Fruit fly (Drosophila melanogaster) whole organism, embryonic: Measurements from ENCODE around the gene prt.

ENCODE experiments used
- Aef1 ChIP-seq: fragments of 200-800 bp; sonication (Bioruptor generic); IDR thresholded peaks from 3 replicates; pipeline ENCODE4 v1.3.6; 2022; ENCODE audit warnings: missing biosample characterization, missing genetic modification characterization
- B-H1 ChIP-seq: fragments of 200-800 bp; sonication (Bioruptor generic); IDR thresholded peaks from 3 replicates; pipeline ENCODE4 v1.3.6; 2022; ENCODE audit warnings: missing biosample characterization, missing genetic modification characterization
- CG11085 ChIP-seq: fragments of 200-800 bp; sonication (Bioruptor generic); IDR thresholded peaks from 2 replicates; pipeline ENCODE4 v1.3.6; 2022; ENCODE audit warnings: missing biosample characterization, missing genetic modification characterization
- CG11504 ChIP-seq: fragments of 200-800 bp; sonication (Bioruptor generic); optimal IDR thresholded peaks from 3 replicates; lab custom pipeline; 2019; ENCODE audit warnings: missing biosample characterization, mild to moderate bottlenecking, missing genetic modification characterization, moderate library complexity
- CG12155 ChIP-seq: fragments of 200-800 bp; sonication (Bioruptor generic); optimal IDR thresholded peaks from 3 replicates; lab custom pipeline; 2016; ENCODE audit warnings: missing biosample characterization, missing genetic modification characterization
- CG12659 ChIP-seq: fragments of 200-800 bp; sonication (Bioruptor generic); optimal IDR thresholded peaks from 3 replicates; lab custom pipeline; 2017; ENCODE audit warnings: mild to moderate bottlenecking, missing biosample characterization, missing genetic modification reagents, missing genetic modification characterization
- CG13624 ChIP-seq: fragments of 200-800 bp; sonication (Bioruptor generic); optimal IDR thresholded peaks from 2 replicates; lab custom pipeline; 2016; ENCODE audit warnings: missing biosample characterization, missing genetic modification characterization
- CG14710 ChIP-seq: fragments of 200-800 bp; sonication (Bioruptor generic); optimal IDR thresholded peaks from 3 replicates; lab custom pipeline; 2019; ENCODE audit warnings: missing biosample characterization, mild to moderate bottlenecking, missing genetic modification characterization, moderate library complexity
- CG1529 ChIP-seq: fragments of 200-800 bp; sonication (Bioruptor generic); optimal IDR thresholded peaks from 3 replicates; lab custom pipeline; 2018; ENCODE audit warnings: missing biosample characterization, missing genetic modification characterization
- CG15514 ChIP-seq: fragments of 200-800 bp; sonication (Bioruptor generic); optimal IDR thresholded peaks from 3 replicates; lab custom pipeline; 2017; ENCODE audit warnings: missing biosample characterization, missing genetic modification characterization, mild to moderate bottlenecking, moderate library complexity, missing genetic modification reagents
- CG17186 ChIP-seq: fragments of 200-800 bp; sonication (Bioruptor generic); optimal IDR thresholded peaks from 3 replicates; lab custom pipeline; 2017; ENCODE audit warnings: missing biosample characterization, missing genetic modification reagents, missing genetic modification characterization
- CG17568 ChIP-seq: fragments of 200-800 bp; sonication (Bioruptor generic); optimal IDR thresholded peaks from 2 replicates; lab custom pipeline; 2018; ENCODE audit warnings: missing biosample characterization, mild to moderate bottlenecking, missing genetic modification characterization, moderate library complexity
- CG17829 ChIP-seq: fragments of 200-800 bp; optimal IDR thresholded peaks from 2 replicates; lab custom pipeline; 2019; ENCODE audit warnings: missing biosample characterization, mild to moderate bottlenecking, missing genetic modification characterization, moderate library complexity
- CG2116 ChIP-seq: fragments of 200-800 bp; sonication (Bioruptor generic); optimal IDR thresholded peaks from 3 replicates; lab custom pipeline; 2018; ENCODE audit warnings: missing biosample characterization, mild to moderate bottlenecking, missing genetic modification characterization
- CG42726 ChIP-seq: fragments of 200-800 bp; sonication (Bioruptor generic); IDR thresholded peaks from 2 replicates; pipeline ENCODE4 v1.3.6; 2022; ENCODE audit warnings: missing biosample characterization, missing genetic modification characterization; ENCODE audit not compliant: partially characterized antibody
- CG4707 ChIP-seq: fragments of 200-800 bp; sonication (Bioruptor generic); optimal IDR thresholded peaks from 2 replicates; lab custom pipeline; 2018; ENCODE audit warnings: missing biosample characterization, mild to moderate bottlenecking, missing genetic modification characterization, moderate library complexity
- CG5953 ChIP-seq: fragments of 200-800 bp; sonication (Bioruptor generic); IDR thresholded peaks from 2 replicates; pipeline ENCODE4 v1.3.6; 2022; ENCODE audit warnings: missing biosample characterization, missing genetic modification characterization
- CG6175 ChIP-seq: fragments of 200-800 bp; sonication (Bioruptor generic); IDR thresholded peaks from 3 replicates; pipeline ENCODE4 v1.3.6; 2022; ENCODE audit warnings: missing biosample characterization, missing genetic modification characterization
- Dad ChIP-seq: fragments of 200-800 bp; sonication (Bioruptor generic); optimal IDR thresholded peaks from 3 replicates; lab custom pipeline; 2016; ENCODE audit warnings: missing biosample characterization, missing genetic modification characterization
- Doc2 ChIP-seq: fragments of 200-800 bp; sonication (Bioruptor generic); IDR thresholded peaks from 2 replicates; pipeline ENCODE4 v1.3.6; 2022; ENCODE audit warnings: missing biosample characterization, missing genetic modification characterization
- Hey ChIP-seq: fragments of 200-800 bp; sonication (Bioruptor generic); optimal IDR thresholded peaks from 3 replicates; lab custom pipeline; 2018; ENCODE audit warnings: missing biosample characterization, mild to moderate bottlenecking, missing genetic modification characterization
- Hmr ChIP-seq: fragments of 200-800 bp; sonication (Bioruptor generic); optimal IDR thresholded peaks from 3 replicates; lab custom pipeline; 2017; ENCODE audit warnings: mild to moderate bottlenecking, missing biosample characterization, missing genetic modification reagents, missing genetic modification characterization
- Hmx ChIP-seq: fragments of 200-800 bp; sonication (Bioruptor generic); optimal IDR thresholded peaks from 2 replicates; lab custom pipeline; 2016; ENCODE audit warnings: missing biosample characterization, missing genetic modification characterization
- Lpt ChIP-seq: fragments of >200 bp; optimal IDR thresholded peaks from 2 replicates; lab custom pipeline; 2018; ENCODE audit warnings: missing biosample characterization, missing genetic modification characterization
- Mes4 ChIP-seq: fragments of 200-800 bp; sonication (Bioruptor generic); optimal IDR thresholded peaks from 2 replicates; lab custom pipeline; 2016; ENCODE audit warnings: missing biosample characterization, missing genetic modification characterization
- Stat92E ChIP-seq, 3 experiments: fragments of >200 bp in 2 of 3; fragments of 200-800 bp in 1 of 3; sonication (Bioruptor generic) in 1 of 3; optimal IDR thresholded peaks; 2 replicates each; lab custom pipeline; 2017 to 2019; ENCODE audit warnings: missing biosample characterization in 3 of 3, missing genetic modification characterization in 3 of 3, mild to moderate bottlenecking in 1 of 3, moderate library complexity in 1 of 3
- br ChIP-seq: fragments of >200 bp; optimal IDR thresholded peaks from 2 replicates; lab custom pipeline; 2017
- chm ChIP-seq: fragments of 200-800 bp; sonication (Bioruptor generic); IDR thresholded peaks from 2 replicates; pipeline ENCODE4 v1.3.6; 2022; ENCODE audit warnings: missing biosample characterization, missing genetic modification characterization
- croc ChIP-seq: fragments of 200-800 bp; sonication (Bioruptor generic); conservative IDR thresholded peaks from 3 replicates; pipeline ENCODE4 v1.3.6; 2022; ENCODE audit warnings: missing biosample characterization, missing genetic modification characterization
- dmrt11E ChIP-seq: fragments of 200-800 bp; sonication (Bioruptor generic); optimal IDR thresholded peaks from 3 replicates; lab custom pipeline; 2018; ENCODE audit warnings: missing biosample characterization, mild to moderate bottlenecking, missing genetic modification characterization, moderate library complexity
- gce ChIP-seq: fragments of 200-800 bp; sonication (Bioruptor generic); IDR thresholded peaks from 3 replicates; pipeline ENCODE4 v1.3.6; 2022; ENCODE audit warnings: missing biosample characterization, missing genetic modification characterization
- grn ChIP-seq: fragments of 200-800 bp; sonication (Bioruptor generic); optimal IDR thresholded peaks from 3 replicates; lab custom pipeline; 2017; ENCODE audit warnings: missing biosample characterization, missing genetic modification characterization
- gt ChIP-seq: fragments of 200-800 bp; sonication (Bioruptor generic); IDR thresholded peaks from 2 replicates; pipeline ENCODE4 v1.3.6; 2022; ENCODE audit warnings: missing biosample characterization, missing genetic modification characterization
- hkb ChIP-seq, 2 experiments: fragments of 200-800 bp in 1 of 2; fragments of >200 bp in 1 of 2; sonication (Bioruptor generic) in 1 of 2; IDR thresholded peaks in 1 of 2; optimal IDR thresholded peaks in 1 of 2; 2 replicates each; pipeline versions ENCODE4 v1.3.6 to Lab custom; 2017 to 2022; ENCODE audit warnings: missing biosample characterization in 1 of 2, missing genetic modification characterization in 1 of 2
- jigr1 ChIP-seq: fragments of 200-800 bp; sonication (Bioruptor generic); IDR thresholded peaks from 3 replicates; pipeline ENCODE4 v1.3.6; 2022; ENCODE audit warnings: missing biosample characterization, missing genetic modification characterization
- kay ChIP-seq: fragments of 200-800 bp; sonication (Bioruptor generic); optimal IDR thresholded peaks from 2 replicates; lab custom pipeline; 2016; ENCODE audit warnings: missing biosample characterization, missing genetic modification characterization
- lbe ChIP-seq: fragments of 200-800 bp; sonication (Bioruptor generic); optimal IDR thresholded peaks from 2 replicates; lab custom pipeline; 2016; ENCODE audit warnings: missing biosample characterization, mild to moderate bottlenecking, missing genetic modification characterization
- mirr ChIP-seq: fragments of 200-800 bp; sonication (Bioruptor generic); optimal IDR thresholded peaks from 3 replicates; lab custom pipeline; 2018; ENCODE audit warnings: missing biosample characterization, mild to moderate bottlenecking, missing genetic modification characterization
- odd ChIP-seq: fragments of 200-800 bp; sonication (Bioruptor generic); optimal IDR thresholded peaks from 2 replicates; lab custom pipeline; 2017; ENCODE audit warnings: missing biosample characterization, mild to moderate bottlenecking, missing genetic modification characterization
- otp ChIP-seq: fragments of 200-800 bp; sonication (Bioruptor generic); IDR thresholded peaks from 3 replicates; pipeline ENCODE4, ENCODE4 v1.3.6; 2022; ENCODE audit warnings: missing biosample characterization, missing genetic modification characterization
- p53 ChIP-seq: fragments of 200-800 bp; sonication (Bioruptor generic); optimal IDR thresholded peaks from 2 replicates; lab custom pipeline; 2016; ENCODE audit warnings: missing biosample characterization, missing genetic modification characterization
- pan ChIP-seq, 4 experiments: fragments of >200 bp in 3 of 4; fragments of 200-800 bp in 1 of 4; sonication (Bioruptor generic) in 1 of 4; optimal IDR thresholded peaks in 3 of 4; IDR thresholded peaks in 1 of 4; 2 replicates each; pipeline versions ENCODE4 v1.3.6 to Lab custom; 2017 to 2022; ENCODE audit warnings: missing biosample characterization in 2 of 4, missing genetic modification characterization in 2 of 4, mixed read lengths in 1 of 4
- sima ChIP-seq: fragments of 200-800 bp; sonication (Bioruptor generic); optimal IDR thresholded peaks from 2 replicates; lab custom pipeline; 2016; ENCODE audit warnings: missing biosample characterization, missing genetic modification characterization
- stc ChIP-seq: fragments of 200-800 bp; sonication (Bioruptor generic); IDR thresholded peaks from 2 replicates; pipeline ENCODE4 v1.3.6; 2022; ENCODE audit warnings: missing biosample characterization, missing genetic modification characterization
- tin ChIP-seq: fragments of 200-800 bp; sonication (Bioruptor generic); optimal IDR thresholded peaks from 3 replicates; lab custom pipeline; 2016; ENCODE audit warnings: missing biosample characterization, missing genetic modification characterization
- ttk ChIP-seq: fragments of 200-800 bp; sonication (Bioruptor generic); IDR thresholded peaks from 2 replicates; pipeline ENCODE4 v2.1.2; 2022; ENCODE audit warnings: missing biosample characterization, missing genetic modification characterization
- unc-4 ChIP-seq: fragments of 200-800 bp; sonication (Bioruptor generic); IDR thresholded peaks from 2 replicates; pipeline ENCODE4 v1.3.6; 2022; ENCODE audit warnings: missing biosample characterization, missing genetic modification characterization; ENCODE audit not compliant: partially characterized antibody

Gene prt

dm6 chr3R:23657357-23658318, 41.2 kb downstream of the prt start (continued):
- peak; percentile 76 for TF ChIP-seq mirr (GFP tag; lab: Kevin White, UChicago)
- peak; percentile 86 for TF ChIP-seq odd (GFP tag; lab: Kevin White, UChicago)
- no peak for TF ChIP-seq CG11085 (GFP tag; lab: Robert Waterston, UW)
- TF ChIP-seq CG17186 (GFP tag; lab: Kevin White, UChicago) = peak; percentile 41
- peak; percentile 83 for TF ChIP-seq Mes4 (GFP tag; lab: Kevin White, UChicago)
- TF ChIP-seq lbe (GFP tag; lab: Kevin White, UChicago) = no peak
- TF ChIP-seq Doc2 (GFP tag; lab: Robert Waterston, UW) = no peak
- TF ChIP-seq CG6175 (GFP tag; lab: Robert Waterston, UW) = no peak
- TF ChIP-seq Dad (GFP tag; lab: Kevin White, UChicago) = no peak
- TF ChIP-seq chm = peak; percentile 86; the same call in 1 of the 2 replicates
- TF ChIP-seq CG17568 = peak; percentile 86
- TF ChIP-seq br = no peak
- TF ChIP-seq grn (GFP tag; lab: Kevin White, UChicago) = peak; percentile 43
- TF ChIP-seq tin = no peak
- no peak for TF ChIP-seq CG5953 (GFP tag; lab: Robert Waterston, UW)
- TF ChIP-seq Aef1 (GFP tag; lab: Robert Waterston, UW) = no peak
- TF ChIP-seq kay = no peak
- TF ChIP-seq jigr1 (GFP tag; lab: Robert Waterston, UW) = no peak
- no peak for TF ChIP-seq ttk (GFP tag; lab: Robert Waterston, UW)
- TF ChIP-seq pan (optimal IDR thresholded peaks at IDR 0.05; lab: Kevin White, UChicago) = no peak
- peak in 1 of 2 experiments; percentile 43 for TF ChIP-seq pan (GFP tag; optimal IDR thresholded peaks at IDR 0.05 in 1 of 2, IDR thresholded peaks at IDR 0.05 in 1 of 2)
- TF ChIP-seq CG12155 (GFP tag; lab: Kevin White, UChicago) = no peak
- no peak for TF ChIP-seq Lpt (GFP tag; lab: Kevin White, UChicago)
- 0 out of 3 replicates have a peak, but pooled peaks have one; percentile 54 for TF ChIP-seq gce (GFP tag; lab: Robert Waterston, UW)
- TF ChIP-seq unc-4 (GFP tag; lab: Robert Waterston, UW) = no peak
- peak; percentile 29 for TF ChIP-seq stc (GFP tag; lab: Robert Waterston, UW)
- TF ChIP-seq otp (GFP tag; lab: Robert Waterston, UW) = peak; percentile 65; the same call in 1 of the 3 replicates
- peak; percentile 66 for TF ChIP-seq CG4707 (GFP tag; lab: Kevin White, UChicago)
- TF ChIP-seq Hey (tag; lab: Kevin White, UChicago) = peak; percentile 61
- peak; percentile 28 for TF ChIP-seq sima (GFP tag; lab: Kevin White, UChicago)
- no peak; the same call in 2 of the 3 replicates for TF ChIP-seq B-H1
- TF ChIP-seq CG11504 (tag; lab: Kevin White, UChicago) = peak; percentile 25
- TF ChIP-seq Hmr (GFP tag; lab: Kevin White, UChicago) = peak; percentile 47
- no peak for TF ChIP-seq croc (GFP tag; lab: Robert Waterston, UW)
- no peak for TF ChIP-seq CG17829 (tag; lab: Kevin White, UChicago)
- no peak for TF ChIP-seq gt
- TF ChIP-seq hkb (optimal IDR thresholded peaks at IDR 0.05; lab: Kevin White, UChicago) = no peak
- TF ChIP-seq hkb (GFP tag; IDR thresholded peaks at IDR 0.05; lab: Robert Waterston, UW) = 0 out of 2 replicates have a peak, but pooled peaks have one; percentile 18
- TF ChIP-seq Hmx = no peak
- TF ChIP-seq Stat92E (GFP tag; optimal IDR thresholded peaks at IDR 0.05; lab: Kevin White, UChicago) = no peak
- peak; percentile 53 for TF ChIP-seq p53 (GFP tag; lab: Kevin White, UChicago)
- peak; percentile 17 for TF ChIP-seq CG13624
- TF ChIP-seq dmrt11E (tag; lab: Kevin White, UChicago) = peak; percentile 86
- TF ChIP-seq CG2116 = peak; percentile 42
- peak; percentile 76 for TF ChIP-seq CG14710
- TF ChIP-seq CG42726 (GFP tag; lab: Robert Waterston, UW) = no peak
- peak; percentile 42 for TF ChIP-seq CG12659
- peak; percentile 87 for TF ChIP-seq CG15514 (GFP tag; lab: Kevin White, UChicago)
- TF ChIP-seq CG1529 = peak; percentile 72
